Fruit fly (Drosophila melanogaster) whole organism, embryonic: ENCODE measurements around the gene Sec13.

Experiments
- Ada2b ChIP-seq: fragments of 200-800 bp; sonication (Bioruptor generic); IDR thresholded peaks from 2 replicates; pipeline ENCODE4 v1.3.6; 2022; ENCODE audit warnings: missing biosample characterization, missing genetic modification characterization
- Awh ChIP-seq: fragments of 200-800 bp; sonication (Bioruptor generic); IDR thresholded peaks from 2 replicates; pipeline ENCODE4, ENCODE4 v1.3.6; 2022; ENCODE audit warnings: missing biosample characterization, missing genetic modification characterization
- CG10979 ChIP-seq: fragments of 200-800 bp; sonication (Bioruptor generic); optimal IDR thresholded peaks from 2 replicates; lab custom pipeline; 2018; ENCODE audit warnings: missing biosample characterization, mild to moderate bottlenecking, missing genetic modification characterization, moderate library complexity
- CG11456 ChIP-seq: fragments of 200-800 bp; sonication (Bioruptor generic); IDR thresholded peaks from 3 replicates; pipeline ENCODE4 v1.3.6; 2022; ENCODE audit warnings: missing biosample characterization, missing genetic modification characterization
- CG11560 ChIP-seq: fragments of 200-800 bp; sonication (Bioruptor generic); IDR thresholded peaks from 3 replicates; pipeline ENCODE4 v1.3.6; 2022; ENCODE audit warnings: missing biosample characterization, missing genetic modification characterization
- CG12769 ChIP-seq: fragments of 200-800 bp; sonication (Bioruptor generic); optimal IDR thresholded peaks from 2 replicates; lab custom pipeline; 2019; ENCODE audit warnings: missing biosample characterization, mild to moderate bottlenecking, missing genetic modification characterization, moderate library complexity
- CG13287 ChIP-seq: fragments of 200-800 bp; sonication (Bioruptor generic); IDR thresholded peaks from 2 replicates; pipeline ENCODE4 v1.3.6; 2022; ENCODE audit warnings: missing biosample characterization, missing genetic modification characterization; ENCODE audit not compliant: partially characterized antibody
- CG14014 ChIP-seq: fragments of 200-800 bp; sonication (Bioruptor generic); IDR thresholded peaks from 2 replicates; pipeline ENCODE4 v1.3.6; 2022; ENCODE audit warnings: missing biosample characterization, missing genetic modification characterization
- CG14441 ChIP-seq: fragments of 200-800 bp; sonication (Bioruptor generic); IDR thresholded peaks from 2 replicates; pipeline ENCODE4 v1.3.6; 2022; ENCODE audit warnings: missing biosample characterization, missing genetic modification characterization
- CG14667 ChIP-seq: fragments of 200-800 bp; sonication (Bioruptor generic); IDR thresholded peaks from 2 replicates; pipeline ENCODE4 v1.3.6; 2022; ENCODE audit warnings: missing biosample characterization, missing genetic modification characterization
- CG14965 ChIP-seq: fragments of 200-800 bp; sonication (Bioruptor generic); optimal IDR thresholded peaks from 2 replicates; lab custom pipeline; 2016; ENCODE audit warnings: missing biosample characterization, missing genetic modification characterization, borderline replicate concordance
- CG15696 ChIP-seq: fragments of 200-800 bp; sonication (Bioruptor generic); optimal IDR thresholded peaks from 2 replicates; lab custom pipeline; 2019; ENCODE audit warnings: missing biosample characterization, mild to moderate bottlenecking, missing genetic modification characterization, moderate library complexity
- CG1603 ChIP-seq: fragments of 200-800 bp; sonication (Bioruptor generic); optimal IDR thresholded peaks from 2 replicates; lab custom pipeline; 2019; ENCODE audit warnings: missing biosample characterization, mild to moderate bottlenecking, missing genetic modification characterization, moderate library complexity
- CG17912 ChIP-seq: fragments of 200-800 bp; sonication (Bioruptor generic); optimal IDR thresholded peaks from 2 replicates; lab custom pipeline; 2018; ENCODE audit warnings: missing biosample characterization, mild to moderate bottlenecking, missing genetic modification characterization
- CG18599 ChIP-seq: fragments of 200-800 bp; sonication (Bioruptor generic); optimal IDR thresholded peaks from 3 replicates; lab custom pipeline; 2017; ENCODE audit warnings: missing biosample characterization, missing genetic modification characterization, mild to moderate bottlenecking, moderate library complexity, missing genetic modification reagents
- CG2712 ChIP-seq: fragments of 200-800 bp; optimal IDR thresholded peaks from 3 replicates; lab custom pipeline; 2019; ENCODE audit warnings: missing biosample characterization, mild to moderate bottlenecking, missing genetic modification characterization, moderate library complexity
- CG31441 ChIP-seq: fragments of 200-800 bp; sonication (Bioruptor generic); IDR thresholded peaks from 2 replicates; pipeline ENCODE4 v1.3.6; 2022; ENCODE audit warnings: missing biosample characterization, missing genetic modification characterization
- CG3847 ChIP-seq: fragments of 200-800 bp; sonication (Bioruptor generic); IDR thresholded peaks from 2 replicates; pipeline ENCODE4 v1.3.6; 2022; ENCODE audit warnings: missing biosample characterization, missing genetic modification characterization
- CG43689 ChIP-seq: fragments of 200-800 bp; sonication (Bioruptor generic); IDR thresholded peaks from 2 replicates; pipeline ENCODE4 v1.3.6; 2022; ENCODE audit warnings: missing biosample characterization, missing genetic modification characterization
- CG4854 ChIP-seq: fragments of 200-800 bp; sonication (Bioruptor generic); optimal IDR thresholded peaks from 2 replicates; lab custom pipeline; 2016; ENCODE audit warnings: missing biosample characterization, missing genetic modification characterization, inconsistent platforms
- CG5180 ChIP-seq: fragments of 200-800 bp; sonication (Bioruptor generic); optimal IDR thresholded peaks from 3 replicates; lab custom pipeline; 2017; ENCODE audit warnings: missing biosample characterization, missing genetic modification characterization, mild to moderate bottlenecking, moderate library complexity, missing genetic modification reagents
- CG9817 ChIP-seq: fragments of 200-800 bp; sonication (Bioruptor generic); optimal IDR thresholded peaks from 2 replicates; lab custom pipeline; 2018; ENCODE audit warnings: missing biosample characterization, mild to moderate bottlenecking, missing genetic modification characterization, moderate library complexity
- CoRest ChIP-seq: fragments of 200-800 bp; sonication (Bioruptor generic); optimal IDR thresholded peaks from 3 replicates; lab custom pipeline; 2018; ENCODE audit warnings: missing biosample characterization, mild to moderate bottlenecking, missing genetic modification characterization, moderate library complexity
- Dek ChIP-seq: fragments of 200-800 bp; sonication (Bioruptor generic); optimal IDR thresholded peaks from 3 replicates; lab custom pipeline; 2019; ENCODE audit warnings: missing biosample characterization, mild to moderate bottlenecking, missing genetic modification characterization, moderate library complexity
- Dip3 ChIP-seq: fragments of 200-800 bp; sonication (Bioruptor generic); optimal IDR thresholded peaks from 3 replicates; lab custom pipeline; 2016; ENCODE audit warnings: missing biosample characterization, missing genetic modification characterization
- E2f1 ChIP-seq: fragments of 200-800 bp; sonication (Bioruptor generic); IDR thresholded peaks from 2 replicates; pipeline ENCODE4 v1.3.6; 2022; ENCODE audit warnings: missing biosample characterization, missing genetic modification characterization
- Fer3 ChIP-seq: fragments of 200-800 bp; sonication (Bioruptor generic); optimal IDR thresholded peaks from 2 replicates; lab custom pipeline; 2018; ENCODE audit warnings: missing biosample characterization, mild to moderate bottlenecking, missing genetic modification characterization, moderate library complexity
- GATAe ChIP-seq: fragments of 200-800 bp; sonication (Bioruptor generic); conservative IDR thresholded peaks from 2 replicates; pipeline ENCODE4 v1.3.6; 2022; ENCODE audit warnings: missing biosample characterization, missing genetic modification characterization
- Hand ChIP-seq: fragments of 200-800 bp; sonication (Bioruptor generic); optimal IDR thresholded peaks from 2 replicates; lab custom pipeline; 2017; ENCODE audit warnings: mild to moderate bottlenecking, missing biosample characterization, missing genetic modification reagents, missing genetic modification characterization
- Opbp ChIP-seq: fragments of 200-800 bp; sonication (Bioruptor generic); IDR thresholded peaks from 3 replicates; pipeline ENCODE4 v1.3.6; 2022; ENCODE audit warnings: missing biosample characterization, missing genetic modification characterization; ENCODE audit not compliant: partially characterized antibody
- Sin3A ChIP-seq: fragments of >200 bp; optimal IDR thresholded peaks from 2 replicates; lab custom pipeline; 2018
- Spps ChIP-seq: fragments of 200-800 bp; sonication (Bioruptor generic); optimal IDR thresholded peaks from 2 replicates; lab custom pipeline; 2018; ENCODE audit warnings: missing biosample characterization, mild to moderate bottlenecking, missing genetic modification characterization
- abd-A ChIP-seq: fragments of 200-800 bp; sonication (Bioruptor generic); optimal IDR thresholded peaks from 3 replicates; lab custom pipeline; 2019; ENCODE audit warnings: missing biosample characterization, mild to moderate bottlenecking, missing genetic modification characterization, moderate library complexity
- crol ChIP-seq: fragments of 200-800 bp; sonication (Bioruptor generic); IDR thresholded peaks from 2 replicates; pipeline ENCODE4 v1.3.6; 2022; ENCODE audit warnings: missing biosample characterization, missing genetic modification characterization
- da ChIP-seq: fragments of 200-800 bp; sonication (Bioruptor generic); optimal IDR thresholded peaks from 2 replicates; lab custom pipeline; 2016; ENCODE audit warnings: missing biosample characterization, missing genetic modification characterization
- dmrt99B ChIP-seq: fragments of 200-800 bp; sonication (Bioruptor generic); optimal IDR thresholded peaks from 2 replicates; lab custom pipeline; 2018; ENCODE audit warnings: missing biosample characterization, mild to moderate bottlenecking, missing genetic modification characterization, moderate library complexity
- esg ChIP-seq: fragments of 200-800 bp; sonication (Bioruptor generic); conservative IDR thresholded peaks from 2 replicates; pipeline ENCODE4 v1.3.6; 2022; ENCODE audit warnings: missing biosample characterization, missing genetic modification characterization
- h ChIP-seq: fragments of >200 bp; optimal IDR thresholded peaks from 2 replicates; lab custom pipeline; 2017
- hkb ChIP-seq, 2 experiments: fragments of 200-800 bp in 1 of 2; fragments of >200 bp in 1 of 2; sonication (Bioruptor generic) in 1 of 2; IDR thresholded peaks in 1 of 2; optimal IDR thresholded peaks in 1 of 2; 2 replicates each; pipeline versions ENCODE4 v1.3.6 to Lab custom; 2017 to 2022; ENCODE audit warnings: missing biosample characterization in 1 of 2, missing genetic modification characterization in 1 of 2
- ind ChIP-seq: fragments of 200-800 bp; sonication (Bioruptor generic); optimal IDR thresholded peaks from 3 replicates; lab custom pipeline; 2016; ENCODE audit warnings: missing biosample characterization, missing genetic modification characterization
- ken ChIP-seq: fragments of 200-800 bp; sonication (Bioruptor generic); IDR thresholded peaks from 3 replicates; pipeline ENCODE4 v1.3.6; 2022; ENCODE audit warnings: missing biosample characterization, missing genetic modification characterization
- lab ChIP-seq: fragments of 200-800 bp; sonication (Bioruptor generic); optimal IDR thresholded peaks from 3 replicates; lab custom pipeline; 2017; ENCODE audit warnings: missing biosample characterization, missing genetic modification characterization, mild to moderate bottlenecking, moderate library complexity, missing genetic modification reagents
- pb ChIP-seq: fragments of 200-800 bp; sonication (Bioruptor generic); optimal IDR thresholded peaks from 3 replicates; lab custom pipeline; 2016; ENCODE audit warnings: missing biosample characterization, missing genetic modification characterization
- peb ChIP-seq: fragments of 200-800 bp; sonication (Bioruptor generic); IDR thresholded peaks from 2 replicates; pipeline ENCODE4 v1.3.6; 2022; ENCODE audit warnings: missing biosample characterization, missing genetic modification characterization
- prd ChIP-seq, 3 experiments: fragments of >200 bp in 2 of 3; fragments of 200-800 bp in 1 of 3; sonication (Bioruptor generic) in 1 of 3; optimal IDR thresholded peaks in 2 of 3; IDR thresholded peaks in 1 of 3; 2 replicates in 2 of 3; 3 replicates in 1 of 3; pipeline versions ENCODE4 v1.3.6 to Lab custom; 2017 to 2022; ENCODE audit warnings: missing biosample characterization in 1 of 3, missing genetic modification characterization in 1 of 3
- ranshi ChIP-seq: fragments of 200-800 bp; sonication (Bioruptor generic); IDR thresholded peaks from 2 replicates; pipeline ENCODE4 v1.3.6; 2022; ENCODE audit warnings: missing biosample characterization, missing genetic modification characterization
- ro ChIP-seq: fragments of 200-800 bp; sonication (Bioruptor generic); IDR thresholded peaks from 2 replicates; pipeline ENCODE4 v1.3.6; 2022; ENCODE audit warnings: missing biosample characterization, missing genetic modification characterization
- sens-2 ChIP-seq: fragments of 200-800 bp; sonication (Bioruptor generic); IDR thresholded peaks from 2 replicates; pipeline ENCODE4 v1.3.6; 2022; ENCODE audit warnings: missing biosample characterization, missing genetic modification characterization
- vvl ChIP-seq: fragments of 200-800 bp; sonication (Bioruptor generic); IDR thresholded peaks from 2 replicates; pipeline ENCODE4 v1.3.6; 2022; ENCODE audit warnings: missing biosample characterization, missing genetic modification characterization

The Sec13 gene

dm6 chr3R:23363515-23364124 lies 7.5 kb downstream of the Sec13 start, which contains the start of gene CG4408 (continued):
- TF ChIP-seq pb (GFP tag; lab: Kevin White, UChicago) (no peak), Opbp (GFP tag; lab: Robert Waterston, UW) (no peak), Dek (tag; lab: Kevin White, UChicago) (peak; percentile 14), CG11456 (GFP tag; lab: Robert Waterston, UW) (no peak), CG10979 (tag; lab: Kevin White, UChicago) (peak; percentile 20), Spps (no peak), CG14014 (GFP tag; lab: Robert Waterston, UW) (no peak), CG4854 (GFP tag; lab: Kevin White, UChicago) (no peak), CG5180 (GFP tag; lab: Kevin White, UChicago) (no peak), CG11560 (0 out of 3 replicates have a peak, but pooled peaks have one; percentile 32), Awh (GFP tag; lab: Robert Waterston, UW) (0 out of 2 replicates have a peak, but pooled peaks have one; percentile 6), ranshi (GFP tag; lab: Robert Waterston, UW) (no peak; the same call in 1 of the 2 replicates), CG14667 (no peak), CG31441 (GFP tag; lab: Robert Waterston, UW) (no peak), CG9817 (peak; percentile 22), Ada2b (peak; percentile 68), CG43689 (GFP tag; lab: Robert Waterston, UW) (0 out of 2 replicates have a peak, but pooled peaks have one; percentile 13), Hand (GFP tag; lab: Kevin White, UChicago) (no peak), CG1603 (tag; lab: Kevin White, UChicago) (peak; percentile 16), dmrt99B (tag; lab: Kevin White, UChicago) (peak; percentile 31), CG14965 (GFP tag; lab: Kevin White, UChicago) (no peak), ken (GFP tag; lab: Robert Waterston, UW) (no peak), prd (optimal IDR thresholded peaks at IDR 0.05; lab: Kevin White, UChicago) (no peak), prd (GFP tag; IDR thresholded peaks at IDR 0.05; lab: Robert Waterston, UW) (peak; percentile 65; the same call in 2 of the 3 replicates), ind (GFP tag; lab: Kevin White, UChicago) (peak; percentile 46), peb (no peak), CG15696 (tag; lab: Kevin White, UChicago) (peak; percentile 0), Fer3 (peak; percentile 56), CG18599 (GFP tag; lab: Kevin White, UChicago) (peak; percentile 69), hkb (optimal IDR thresholded peaks at IDR 0.05; lab: Kevin White, UChicago) (no peak), hkb (GFP tag; IDR thresholded peaks at IDR 0.05; lab: Robert Waterston, UW) (peak; percentile 55; the same call in 1 of the 2 replicates), CoRest (tag; lab: Kevin White, UChicago) (peak; percentile 32), lab (GFP tag; lab: Kevin White, UChicago) (peak; percentile 73), da (no peak), CG3847 (GFP tag; lab: Robert Waterston, UW) (peak; percentile 35; the same call in 1 of the 2 replicates), E2f1 (0 out of 2 replicates have a peak, but pooled peaks have one; percentile 16), Dip3 (GFP tag; lab: Kevin White, UChicago) (peak; percentile 7), abd-A (tag; lab: Kevin White, UChicago) (no peak), CG14441 (GFP tag; lab: Robert Waterston, UW) (no peak), CG12769 (no peak), h (lab: Kevin White, UChicago) (no peak), ro (GFP tag; lab: Robert Waterston, UW) (no peak), Sin3A (lab: Kevin White, UChicago) (no peak), vvl (GFP tag; lab: Robert Waterston, UW) (peak; percentile 73), CG17912 (GFP tag; lab: Kevin White, UChicago) (no peak), crol (GFP tag; lab: Robert Waterston, UW) (no peak), sens-2 (GFP tag; lab: Robert Waterston, UW) (no peak), CG13287 (GFP tag; lab: Robert Waterston, UW) (no peak), GATAe (GFP tag; lab: Robert Waterston, UW) (no peak), esg (GFP tag; lab: Robert Waterston, UW) (0 out of 2 replicates have a peak, but pooled peaks have one; percentile 11), CG2712 (peak; percentile 45)
